Fruit fly (Drosophila melanogaster): Measurements from ENCODE around the gene Pyroxd1.
A peak's percentile ranks its signal among the peaks of the same experiment; 100 is the strongest.

Pyroxd1 gene

DNA sequence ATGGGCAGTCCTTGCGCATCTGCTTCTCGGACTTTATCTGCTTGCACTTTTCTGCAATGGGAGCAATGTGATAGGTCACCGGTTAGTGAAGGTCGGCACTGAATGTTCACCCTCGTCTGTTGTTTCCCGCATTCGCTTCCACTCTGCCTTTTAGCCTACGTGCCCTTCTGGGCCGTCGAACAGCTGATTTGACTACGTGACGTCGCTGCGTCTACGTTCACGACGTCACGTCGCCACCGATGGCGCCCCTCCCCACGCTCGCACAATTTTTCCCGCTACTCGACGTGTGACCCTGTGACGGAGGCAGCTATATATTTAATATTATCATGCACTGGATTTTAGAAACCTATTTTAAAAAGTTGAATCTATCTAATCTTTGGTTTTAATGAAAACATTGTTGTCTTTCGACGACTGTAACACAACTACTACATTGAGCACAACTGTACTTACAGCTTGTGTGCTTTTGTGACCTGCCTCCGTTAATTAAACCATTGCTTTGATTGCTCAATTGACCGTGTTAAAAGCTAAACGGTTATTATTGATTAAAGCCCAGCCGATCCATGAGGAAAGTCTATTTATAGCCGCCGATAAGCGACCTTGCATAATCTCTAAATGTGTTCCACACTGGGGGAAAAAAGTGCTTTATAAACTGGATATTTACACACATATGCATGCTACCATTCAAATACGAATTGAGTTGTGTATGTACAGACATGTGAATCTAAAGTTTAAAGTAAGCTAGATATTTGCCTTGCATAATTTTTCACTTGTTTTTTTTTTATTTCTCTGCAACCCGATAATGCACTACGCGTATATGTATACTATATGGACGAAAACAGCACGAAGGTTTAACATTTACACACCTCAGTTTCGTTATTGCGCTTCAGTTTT lies 8.0 kb upstream of the Pyroxd1 start (continued):
- TF ChIP-seq Elba2 (GFP tag; optimal IDR thresholded peaks at IDR 0.05) (no peak), gem (tag; optimal IDR thresholded peaks at IDR 0.05) (peak; percentile 45), Ptx1 (GFP tag; IDR thresholded peaks at IDR 0.05) (peak; percentile 34; the same call in 1 of the 2 replicates), tio (GFP tag; optimal IDR thresholded peaks at IDR 0.05) (peak; percentile 4), Antp (GFP tag; optimal IDR thresholded peaks at IDR 0.05) (no peak), bbx (GFP tag; IDR thresholded peaks at IDR 0.05; ENCODE audit: partially characterized antibody) (no peak), pho (GFP tag; optimal IDR thresholded peaks at IDR 0.05) (no peak), CG43689 (GFP tag; IDR thresholded peaks at IDR 0.05) (no peak), mam (GFP tag; optimal IDR thresholded peaks at IDR 0.05) (no peak), Sry-δ (GFP tag; optimal IDR thresholded peaks at IDR 0.05) (no peak), CG1602 (GFP tag; optimal IDR thresholded peaks at IDR 0.05) (peak; percentile 10), kni (GFP tag; optimal IDR thresholded peaks at IDR 0.05) (no peak), CG8944 (GFP tag; optimal IDR thresholded peaks at IDR 0.05) (no peak), CG13296 (GFP tag; optimal IDR thresholded peaks at IDR 0.05) (no peak), CG7963 (GFP tag; IDR thresholded peaks at IDR 0.05; ENCODE audit: partially characterized antibody) (no peak), ems (GFP tag; optimal IDR thresholded peaks at IDR 0.05) (no peak), zen (tag; optimal IDR thresholded peaks at IDR 0.05) (no peak), CG2678 (tag; optimal IDR thresholded peaks at IDR 0.05) (peak; percentile 6), CG11093 (GFP tag; IDR thresholded peaks at IDR 0.05) (0 out of 3 replicates have a peak, but pooled peaks have one; percentile 4), psq (GFP tag; optimal IDR thresholded peaks at IDR 0.05) (no peak), CG33557 (GFP tag; optimal IDR thresholded peaks at IDR 0.05) (no peak), grn (GFP tag; optimal IDR thresholded peaks at IDR 0.05) (no peak), CG31365 (tag; optimal IDR thresholded peaks at IDR 0.05) (no peak), jigr1 (GFP tag; IDR thresholded peaks at IDR 0.05) (no peak), CG6254 (GFP tag; optimal IDR thresholded peaks at IDR 0.05) (peak; percentile 16), so (GFP tag; IDR thresholded peaks at IDR 0.05) (no peak), ham (GFP tag; IDR thresholded peaks at IDR 0.05) (no peak), crp (GFP tag; optimal IDR thresholded peaks at IDR 0.05) (peak in 1 of 2 experiments; percentile 68), Tbp (GFP tag; optimal IDR thresholded peaks at IDR 0.05) (no peak), lilli (GFP tag; optimal IDR thresholded peaks at IDR 0.05) (no peak), Doc3 (GFP tag; IDR thresholded peaks at IDR 0.05; ENCODE audit: partially characterized antibody) (no peak), z (GFP tag; IDR thresholded peaks at IDR 0.05) (no peak), CG7556 (GFP tag; optimal IDR thresholded peaks at IDR 0.05) (peak; percentile 29), pfk (GFP tag; optimal IDR thresholded peaks at IDR 0.05) (no peak), CG12236 (GFP tag; optimal IDR thresholded peaks at IDR 0.05) (no peak), h (optimal IDR thresholded peaks at IDR 0.05) (no peak), CG18764 (GFP tag; optimal IDR thresholded peaks at IDR 0.05) (no peak), Kr (GFP tag; optimal IDR thresholded peaks at IDR 0.05) (no peak), gsb-n (tag; optimal IDR thresholded peaks at IDR 0.05) (no peak), CG8765 (GFP tag; IDR thresholded peaks at IDR 0.05) (no peak), dan (GFP tag; IDR thresholded peaks at IDR 0.05) (no peak), CG17359 (tag; optimal IDR thresholded peaks at IDR 0.05) (peak; percentile 27), CG11398 (GFP tag; optimal IDR thresholded peaks at IDR 0.05) (peak; percentile 14), dmrt99B (tag; optimal IDR thresholded peaks at IDR 0.05) (no peak), CG17186 (GFP tag; optimal IDR thresholded peaks at IDR 0.05) (no peak), Neu2 (GFP tag; optimal IDR thresholded peaks at IDR 0.05; ENCODE audit: borderline replicate concordance) (no peak), CG34224 (GFP tag; IDR thresholded peaks at IDR 0.05; ENCODE audit: partially characterized antibody) (0 out of 3 replicates have a peak, but pooled peaks have one; percentile 26), CG17802 (tag; optimal IDR thresholded peaks at IDR 0.05) (no peak), CG3847 (GFP tag; IDR thresholded peaks at IDR 0.05) (no peak)
